Worm (Caenorhabditis elegans) whole organism, L3 larva: ENCODE data around the gene ced-9.

ENCODE experiments used
- ceh-82 ChIP-seq: fragments of 150-350 bp; optimal IDR thresholded peaks from 2 replicates; lab custom pipeline; 2014; ENCODE audit warnings: missing biosample characterization, missing genetic modification characterization
- ceh-9 ChIP-seq: sonication (generic microtip); optimal IDR thresholded peaks from 2 replicates; lab custom pipeline; 2018; ENCODE audit warnings: missing biosample characterization, missing genetic modification characterization
- elt-1 ChIP-seq: fragments of 150-350 bp; optimal IDR thresholded peaks from 2 replicates; lab custom pipeline; 2014; ENCODE audit warnings: missing biosample characterization, missing genetic modification characterization
- nhr-12 ChIP-seq: fragments of 150-350 bp; optimal IDR thresholded peaks from 2 replicates; lab custom pipeline; 2014; ENCODE audit warnings: missing biosample characterization, missing genetic modification characterization
- zag-1 ChIP-seq: fragments of 150-350 bp; optimal IDR thresholded peaks from 2 replicates; lab custom pipeline; 2014; ENCODE audit warnings: missing biosample characterization, missing genetic modification characterization
- ztf-11 ChIP-seq: fragments of 150-350 bp; optimal IDR thresholded peaks from 2 replicates; lab custom pipeline; 2014; ENCODE audit warnings: missing biosample characterization, missing genetic modification characterization

DNA sequence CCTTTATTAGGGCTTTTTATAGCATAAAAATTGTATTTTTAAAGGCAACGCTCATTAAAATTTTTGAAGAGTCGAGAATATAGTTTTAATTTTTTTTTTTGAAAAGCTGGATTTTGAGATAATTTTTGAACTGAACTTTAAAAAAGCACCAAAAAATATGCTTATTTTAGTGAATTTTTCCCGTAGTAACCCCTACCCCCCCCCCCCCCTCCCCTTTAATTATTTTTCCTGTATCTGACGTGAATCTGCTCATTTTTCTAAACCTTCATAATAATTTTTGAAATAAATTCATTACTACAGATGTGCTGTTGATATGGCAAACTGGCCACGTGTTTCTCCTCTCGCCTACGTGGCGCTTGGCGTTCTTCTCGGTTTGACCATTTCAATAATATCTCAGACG lies 46.5 kb downstream of the ced-9 start, which contains the start of gene C38H2.2:
- TF ChIP-seq zag-1 (tag; lab: Kevin White, UChicago) (no peak), elt-1 (tag; lab: Kevin White, UChicago) (no peak), ceh-82 (tag; lab: Kevin White, UChicago) (no peak), nhr-12 (no peak), ztf-11 (tag; lab: Kevin White, UChicago) (no peak), ceh-9 (tag; lab: Kevin White, UChicago) (no peak)
